Worm (Caenorhabditis elegans) whole organism, L4 larva: ENCODE measurements around the gene fbxo-11.2.

Experiments used
- F37D6.2 ChIP-seq: sonication (generic microtip); optimal IDR thresholded peaks from 2 replicates; lab custom pipeline; 2016; ENCODE audit warnings: mild to moderate bottlenecking, missing genetic modification characterization, missing compliant biosample characterization
- R02D3.7 ChIP-seq: fragments of 150-350 bp; sonication (generic microtip); optimal IDR thresholded peaks from 3 replicates; lab custom pipeline; 2014; ENCODE audit warnings: missing biosample characterization, missing genetic modification characterization
- Y75B8A.6 ChIP-seq: fragments of 200-800 bp; sonication (Bioruptor generic); IDR thresholded peaks from 2 replicates; pipeline ENCODE4 v1.3.6; 2022; ENCODE audit warnings: missing genetic modification reagents, missing genetic modification characterization, missing compliant biosample characterization
- ama-1 ChIP-seq: fragments of 150-350 bp; optimal IDR thresholded peaks from 2 replicates; lab custom pipeline; 2014; ENCODE audit warnings: inconsistent platforms, mixed read lengths
- ces-1 ChIP-seq: fragments of 150-350 bp; sonication (generic microtip); optimal IDR thresholded peaks from 4 replicates; lab custom pipeline; 2014; ENCODE audit warnings: missing biosample characterization, missing genetic modification reagents, missing genetic modification characterization
- fos-1 ChIP-seq: fragments of 150-350 bp; optimal IDR thresholded peaks from 2 replicates; lab custom pipeline; 2014; ENCODE audit warnings: missing biosample characterization, missing genetic modification characterization
- lir-3 ChIP-seq: sonication (generic microtip); optimal IDR thresholded peaks from 2 replicates; lab custom pipeline; 2016; ENCODE audit warnings: mild to moderate bottlenecking, missing genetic modification characterization, missing compliant biosample characterization
- nhr-11 ChIP-seq: fragments of 150-350 bp; optimal IDR thresholded peaks from 2 replicates; lab custom pipeline; 2014; ENCODE audit warnings: missing biosample characterization, missing genetic modification characterization
- pqm-1 ChIP-seq: sonication (generic microtip); optimal IDR thresholded peaks from 2 replicates; lab custom pipeline; 2017; ENCODE audit warnings: missing biosample characterization, missing genetic modification characterization
- skn-1 ChIP-seq: fragments of 150-350 bp; optimal IDR thresholded peaks from 2 replicates; lab custom pipeline; 2014; ENCODE audit warnings: missing biosample characterization, missing genetic modification characterization
- unc-130 ChIP-seq: sonication (generic microtip); optimal IDR thresholded peaks from 2 replicates; lab custom pipeline; 2016; ENCODE audit warnings: missing genetic modification reagents, missing genetic modification characterization, missing compliant biosample characterization
- zfp-3 ChIP-seq: fragments of 200-800 bp; sonication (Bioruptor generic); conservative IDR thresholded peaks from 2 replicates; pipeline ENCODE4 v1.3.6; 2022; ENCODE audit warnings: missing genetic modification reagents, missing genetic modification characterization, missing compliant biosample characterization
- ztf-7 ChIP-seq: fragments of 150-350 bp; optimal IDR thresholded peaks from 2 replicates; lab custom pipeline; 2014; ENCODE audit warnings: missing biosample characterization, missing genetic modification characterization

- TF ChIP-seq ces-1 (GFP tag; lab: Kevin White, UChicago) (no peak), F37D6.2 (tag; lab: Kevin White, UChicago) (no peak), lir-3 (no peak), Y75B8A.6 (no peak), pqm-1 (no peak), R02D3.7 (tag; lab: Kevin White, UChicago) (no peak), zfp-3 (no peak), nhr-11 (no peak), fos-1 (tag; lab: Kevin White, UChicago) (no peak), skn-1 (no peak), ztf-7 (tag; lab: Kevin White, UChicago) (no peak), ama-1 (lab: Kevin White, UChicago) (no peak), unc-130 (GFP tag; lab: Kevin White, UChicago) (no peak)
Measured at ce11 chrIII:1043790-1044189, 9.3 kb downstream of the fbxo-11.2 start.
